Worm (Caenorhabditis elegans): ENCODE results near the gene ddb-1.

The ddb-1 gene

ce11 chrIV:12128708-12129107, 7.7 kb upstream of the ddb-1 start:
- TF ChIP-seq T22C8.4 (GFP tag; IDR thresholded peaks at IDR 0.05), result no peak
- no peak for TF ChIP-seq tab-1 (GFP tag; IDR thresholded peaks at IDR 0.05)
- TF ChIP-seq ztf-29 (GFP tag; IDR thresholded peaks at IDR 0.05), result no peak
- TF ChIP-seq klf-2 (GFP tag; conservative IDR thresholded peaks at IDR 0.05), result no peak
- no peak for TF ChIP-seq cog-1 (tag; optimal IDR thresholded peaks at IDR 0.05)
- no peak for TF ChIP-seq ref-1 (GFP tag; conservative IDR thresholded peaks at IDR 0.05)
- TF ChIP-seq med-1 (GFP tag; optimal IDR thresholded peaks at IDR 0.05; ENCODE audit: insufficient read depth), result no peak
- TF ChIP-seq ztf-23 (GFP tag; IDR thresholded peaks at IDR 0.05), result no peak
- TF ChIP-seq flt-1 (GFP tag; IDR thresholded peaks at IDR 0.05), result no peak

DNA sequence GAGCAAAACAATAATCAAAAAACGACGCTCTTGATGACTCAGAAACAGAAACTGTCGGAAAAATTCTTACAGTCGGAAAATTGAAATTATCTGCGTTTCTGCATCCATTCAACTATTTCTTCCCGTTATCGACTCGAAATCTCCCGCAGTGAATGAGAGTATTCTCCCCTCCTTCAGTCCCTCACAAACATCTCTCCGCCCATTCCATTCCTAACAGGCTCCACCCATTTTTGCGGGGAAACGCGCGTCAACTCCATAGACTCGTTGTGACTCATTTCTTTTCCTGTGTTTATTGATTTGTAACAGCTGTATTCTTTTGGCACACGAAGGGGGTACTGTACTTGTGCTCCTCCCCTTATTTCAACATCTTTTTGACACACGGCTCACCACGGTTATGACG, 6.9 kb upstream of the ddb-1 start:
- TF ChIP-seq ztf-23 (GFP tag; IDR thresholded peaks at IDR 0.05) (no peak), ref-1 (GFP tag; conservative IDR thresholded peaks at IDR 0.05) (no peak)

DNA sequence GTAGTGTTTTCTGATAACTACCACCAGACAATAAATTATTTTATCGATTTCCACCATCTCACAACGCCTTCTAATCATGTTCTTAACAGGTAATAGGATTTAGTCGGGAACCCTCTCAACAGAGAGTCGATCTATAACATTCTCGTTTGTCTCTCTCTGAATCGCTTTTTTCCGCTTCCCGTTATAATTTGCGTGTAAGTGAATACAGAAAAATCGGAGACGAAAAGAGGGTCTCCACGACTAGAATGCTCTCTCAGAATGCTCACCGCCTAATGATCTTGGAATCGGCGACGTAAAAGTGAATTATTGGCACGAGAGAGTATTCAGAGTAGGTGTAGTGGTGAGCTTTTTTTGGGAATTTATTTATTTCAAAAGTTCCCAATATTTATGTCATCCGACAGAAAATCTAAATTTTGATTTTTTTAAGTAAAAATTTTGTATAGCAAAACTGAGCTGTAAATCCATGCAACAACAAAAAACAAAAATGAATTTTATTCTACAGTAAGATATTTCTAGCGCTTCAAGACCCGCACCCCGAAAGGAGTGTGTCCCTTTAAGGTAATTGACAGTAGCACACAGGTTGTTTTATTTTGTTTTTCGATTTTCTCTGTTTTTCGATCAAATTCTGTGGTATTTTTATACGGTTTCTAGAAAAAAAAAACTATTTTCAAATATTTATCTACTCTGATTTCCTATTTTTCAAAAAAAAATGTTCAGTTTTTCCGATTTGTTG, 5.9 kb upstream of the ddb-1 start:
- TF ChIP-seq T22C8.4 (GFP tag; IDR thresholded peaks at IDR 0.05) (no peak), ztf-29 (GFP tag; IDR thresholded peaks at IDR 0.05) (no peak), klf-2 (GFP tag; conservative IDR thresholded peaks at IDR 0.05) (no peak), ref-1 (GFP tag; conservative IDR thresholded peaks at IDR 0.05) (no peak), flt-1 (GFP tag; IDR thresholded peaks at IDR 0.05) (no peak), med-1 (GFP tag; optimal IDR thresholded peaks at IDR 0.05; ENCODE audit: insufficient read depth) (no peak), cog-1 (tag; optimal IDR thresholded peaks at IDR 0.05) (no peak), ztf-23 (GFP tag; IDR thresholded peaks at IDR 0.05) (no peak), tab-1 (GFP tag; IDR thresholded peaks at IDR 0.05) (no peak)

ce11 chrIV:12124314-12125084, 3.5 kb upstream of the ddb-1 start, which contains the start of gene dhhc-6:
Gene dhhc-6, plus strand, starts transcription at chrIV:12124952.
- TF ChIP-seq flt-1 (GFP tag; IDR thresholded peaks at IDR 0.05) (0 out of 2 replicates have a peak, but pooled peaks have one; percentile 11), ztf-23 (GFP tag; IDR thresholded peaks at IDR 0.05) (no peak)

DNA sequence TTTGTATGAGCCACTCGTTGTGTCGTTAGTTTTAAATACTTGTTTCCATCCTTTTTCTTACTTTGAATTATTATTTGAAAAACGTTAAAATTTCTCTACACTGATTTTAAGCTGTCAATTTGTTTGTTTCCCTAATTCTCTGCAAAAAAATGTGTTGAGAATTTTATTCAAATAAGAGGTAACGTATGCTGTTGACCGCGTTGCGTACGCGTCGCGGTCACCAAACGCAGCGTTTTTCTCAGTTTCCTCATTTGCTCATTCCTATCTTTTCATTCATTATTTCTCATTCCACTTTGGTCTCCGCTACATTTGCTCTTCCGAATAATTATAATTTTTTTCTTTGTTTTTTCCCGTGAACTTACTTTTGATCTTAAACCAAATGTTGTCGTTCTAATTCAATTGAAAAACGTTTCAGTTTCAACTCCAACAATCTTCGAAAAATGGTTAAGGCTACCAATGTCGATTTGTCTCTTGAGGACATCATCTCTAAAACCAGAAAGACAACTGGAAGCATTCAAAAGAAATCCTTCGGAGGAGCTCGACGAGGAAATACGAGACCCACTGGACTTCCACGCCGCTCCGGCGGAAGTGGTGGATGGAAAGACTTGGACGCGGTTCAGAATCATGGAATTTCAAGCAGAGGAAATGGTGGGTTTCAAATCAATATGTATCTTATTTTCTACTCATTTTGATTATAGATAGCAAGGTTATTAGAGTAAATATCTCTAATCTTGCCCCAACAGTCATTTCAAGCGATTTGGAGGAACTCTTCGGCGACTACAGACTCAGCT, 2.1 kb upstream of the ddb-1 start, which contains the start of gene aly-3:
Gene aly-3 (plus strand): TSS at position 409 of the 791 bp plus-strand sequence.
- TF ChIP-seq klf-2 (GFP tag; conservative IDR thresholded peaks at IDR 0.05), result no peak
- no peak for TF ChIP-seq med-1 (GFP tag; optimal IDR thresholded peaks at IDR 0.05; ENCODE audit: insufficient read depth)
- TF ChIP-seq ztf-23 (GFP tag; IDR thresholded peaks at IDR 0.05), result no peak
- TF ChIP-seq ref-1 (GFP tag; conservative IDR thresholded peaks at IDR 0.05), result no peak
- no peak for TF ChIP-seq cog-1 (tag; optimal IDR thresholded peaks at IDR 0.05)

DNA sequence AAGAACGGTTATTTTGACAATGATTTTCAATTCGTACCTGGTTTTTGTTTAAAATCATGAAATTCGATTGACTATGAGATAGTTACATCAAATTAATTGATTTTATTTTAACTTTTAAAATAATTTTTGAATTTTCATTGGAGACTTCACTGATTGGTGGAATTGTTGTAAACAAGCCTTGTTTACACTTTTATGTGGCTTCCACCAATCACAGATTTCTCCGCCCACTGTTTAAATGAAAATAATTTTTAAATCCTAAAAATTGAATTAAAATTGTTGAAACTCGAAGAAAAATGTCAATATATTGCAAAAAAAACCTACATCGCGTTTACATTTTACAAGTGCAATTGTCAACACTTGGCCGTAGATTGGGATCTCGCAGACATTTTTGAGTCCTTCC, 429 bp downstream of the ddb-1 start:
- TF ChIP-seq flt-1 (GFP tag; IDR thresholded peaks at IDR 0.05) (no peak), klf-2 (GFP tag; conservative IDR thresholded peaks at IDR 0.05) (no peak), cog-1 (tag; optimal IDR thresholded peaks at IDR 0.05) (no peak), ztf-29 (GFP tag; IDR thresholded peaks at IDR 0.05) (no peak), ztf-23 (GFP tag; IDR thresholded peaks at IDR 0.05) (no peak), tab-1 (GFP tag; IDR thresholded peaks at IDR 0.05) (no peak), T22C8.4 (GFP tag; IDR thresholded peaks at IDR 0.05) (no peak), med-1 (GFP tag; optimal IDR thresholded peaks at IDR 0.05; ENCODE audit: insufficient read depth) (no peak), ref-1 (GFP tag; conservative IDR thresholded peaks at IDR 0.05) (no peak)

DNA sequence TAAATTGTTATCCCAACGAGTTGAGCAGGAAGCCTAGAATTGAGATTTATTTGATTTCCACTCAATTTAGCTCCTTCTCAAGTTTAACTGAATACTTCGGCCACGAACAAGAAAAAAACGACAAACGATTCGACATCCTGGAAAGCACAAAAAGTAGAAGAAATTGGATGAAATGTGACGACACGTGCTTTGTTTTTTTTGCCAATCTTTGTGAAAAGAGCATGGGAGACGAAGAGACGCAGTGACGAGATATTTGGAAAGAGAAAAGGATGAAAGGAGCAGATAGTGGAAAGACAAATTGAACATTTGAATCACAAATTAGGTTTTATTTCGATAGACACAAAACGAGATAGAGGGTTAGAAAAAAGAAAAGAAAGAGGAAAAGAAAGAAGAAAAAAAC, 6.5 kb downstream of the ddb-1 start:
- TF ChIP-seq cog-1 (tag; optimal IDR thresholded peaks at IDR 0.05) (no peak), klf-2 (GFP tag; conservative IDR thresholded peaks at IDR 0.05) (no peak), ref-1 (GFP tag; conservative IDR thresholded peaks at IDR 0.05) (no peak), tab-1 (GFP tag; IDR thresholded peaks at IDR 0.05) (no peak), flt-1 (GFP tag; IDR thresholded peaks at IDR 0.05) (no peak), T22C8.4 (GFP tag; IDR thresholded peaks at IDR 0.05) (no peak), ztf-29 (GFP tag; IDR thresholded peaks at IDR 0.05) (no peak)

ce11 chrIV:12113056-12113455, 7.9 kb downstream of the ddb-1 start:
- TF ChIP-seq ref-1 (GFP tag; conservative IDR thresholded peaks at IDR 0.05) (no peak), klf-2 (GFP tag; conservative IDR thresholded peaks at IDR 0.05) (no peak), flt-1 (GFP tag; IDR thresholded peaks at IDR 0.05) (no peak), ztf-29 (GFP tag; IDR thresholded peaks at IDR 0.05) (no peak), cog-1 (tag; optimal IDR thresholded peaks at IDR 0.05) (no peak), T22C8.4 (GFP tag; IDR thresholded peaks at IDR 0.05) (no peak), med-1 (GFP tag; optimal IDR thresholded peaks at IDR 0.05; ENCODE audit: insufficient read depth) (no peak), ztf-23 (GFP tag; IDR thresholded peaks at IDR 0.05) (no peak), tab-1 (GFP tag; IDR thresholded peaks at IDR 0.05) (no peak)

ce11 chrIV:12111477-12111876, 9.5 kb downstream of the ddb-1 start, which contains the start of gene dlc-2:
Gene dlc-2, minus strand, starts transcription at chrIV:12111577.
- TF ChIP-seq ref-1 (GFP tag; conservative IDR thresholded peaks at IDR 0.05) (no peak), med-1 (GFP tag; optimal IDR thresholded peaks at IDR 0.05; ENCODE audit: insufficient read depth) (no peak), ztf-29 (GFP tag; IDR thresholded peaks at IDR 0.05) (no peak), klf-2 (GFP tag; conservative IDR thresholded peaks at IDR 0.05) (no peak), T22C8.4 (GFP tag; IDR thresholded peaks at IDR 0.05) (no peak), cog-1 (tag; optimal IDR thresholded peaks at IDR 0.05) (no peak), tab-1 (GFP tag; IDR thresholded peaks at IDR 0.05) (no peak), ztf-23 (GFP tag; IDR thresholded peaks at IDR 0.05) (no peak), flt-1 (GFP tag; IDR thresholded peaks at IDR 0.05) (no peak)

All from whole organism, midembryonic.